Worm (Caenorhabditis elegans): ENCODE measurements around the gene R08D7.7.

Gene R08D7.7

ce11 chrIII:9023601-9024000 lies 33.7 kb downstream of the R08D7.7 start:
- TF ChIP-seq sma-3 (GFP tag; optimal IDR thresholded peaks at IDR 0.05) = no peak
- TF ChIP-seq nhr-25 (tag; optimal IDR thresholded peaks at IDR 0.05) = no peak
- no peak for TF ChIP-seq R02D3.7 (tag; optimal IDR thresholded peaks at IDR 0.05)
- no peak for TF ChIP-seq nhr-21 (tag; optimal IDR thresholded peaks at IDR 0.05)
- TF ChIP-seq ZK546.5 (tag; optimal IDR thresholded peaks at IDR 0.05) = no peak
- TF ChIP-seq nhr-237 (tag; optimal IDR thresholded peaks at IDR 0.05) = no peak
- no peak for TF ChIP-seq unc-55 (GFP tag; optimal IDR thresholded peaks at IDR 0.05)
- TF ChIP-seq ama-1 (optimal IDR thresholded peaks at IDR 0.05) = no peak
- no peak for TF ChIP-seq mbf-1 (tag; optimal IDR thresholded peaks at IDR 0.05)
- TF ChIP-seq F13H6.1 (tag; optimal IDR thresholded peaks at IDR 0.05) = no peak

ce11 chrIII:9026951-9027350 lies 37.1 kb downstream of the R08D7.7 start, which contains the start of gene F59B2.13:
TSS of gene F59B2.13 (minus strand) at chrIII:9027051.
- TF ChIP-seq sma-9 (GFP tag; optimal IDR thresholded peaks at IDR 0.05) (no peak), sma-9 (tag; optimal IDR thresholded peaks at IDR 0.05) (no peak), ceh-16 (tag; optimal IDR thresholded peaks at IDR 0.05) (no peak)

DNA sequence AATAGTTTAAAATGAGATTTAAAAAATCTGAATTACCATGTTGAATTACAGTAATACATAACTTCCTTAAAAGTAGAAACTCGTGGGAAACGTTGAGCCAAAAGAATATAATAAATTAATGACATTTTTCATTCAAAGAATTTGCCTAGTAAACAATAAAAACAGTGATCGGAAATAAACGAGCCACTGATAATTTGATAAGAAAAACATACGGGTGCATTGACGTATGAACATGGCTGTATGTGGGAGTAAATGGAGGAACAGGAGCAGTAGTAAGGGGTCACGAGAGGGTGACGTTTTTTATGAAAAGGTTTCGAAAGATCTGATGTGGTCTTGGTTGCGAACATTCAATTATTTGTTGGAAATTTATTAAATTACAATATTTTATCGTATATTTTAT lies 41.0 kb downstream of the R08D7.7 start:
- TF ChIP-seq snpc-4 (tag; optimal IDR thresholded peaks at IDR 0.05) = no peak
- no peak for TF ChIP-seq crh-2 (tag; optimal IDR thresholded peaks at IDR 0.05)
- no peak for TF ChIP-seq Y55F3AM.14 (GFP tag; optimal IDR thresholded peaks at IDR 0.05)
- TF ChIP-seq aly-2 (tag; optimal IDR thresholded peaks at IDR 0.05) = no peak
- TF ChIP-seq nhr-129 (tag; optimal IDR thresholded peaks at IDR 0.05) = no peak
- no peak for TF ChIP-seq nhr-6 (tag; optimal IDR thresholded peaks at IDR 0.05)
- no peak for TF ChIP-seq F13H6.1 (tag; optimal IDR thresholded peaks at IDR 0.05)
- TF ChIP-seq lsy-2 (tag; optimal IDR thresholded peaks at IDR 0.05) = peak in 1 of 2 experiments; percentile 4
- TF ChIP-seq fos-1 (tag; optimal IDR thresholded peaks at IDR 0.05) = peak; percentile 45
- TF ChIP-seq ztf-11 (tag; optimal IDR thresholded peaks at IDR 0.05) = no peak
- no peak for TF ChIP-seq ztf-4 (tag; optimal IDR thresholded peaks at IDR 0.05)
- no peak for TF ChIP-seq nhr-21 (tag; optimal IDR thresholded peaks at IDR 0.05)

DNA sequence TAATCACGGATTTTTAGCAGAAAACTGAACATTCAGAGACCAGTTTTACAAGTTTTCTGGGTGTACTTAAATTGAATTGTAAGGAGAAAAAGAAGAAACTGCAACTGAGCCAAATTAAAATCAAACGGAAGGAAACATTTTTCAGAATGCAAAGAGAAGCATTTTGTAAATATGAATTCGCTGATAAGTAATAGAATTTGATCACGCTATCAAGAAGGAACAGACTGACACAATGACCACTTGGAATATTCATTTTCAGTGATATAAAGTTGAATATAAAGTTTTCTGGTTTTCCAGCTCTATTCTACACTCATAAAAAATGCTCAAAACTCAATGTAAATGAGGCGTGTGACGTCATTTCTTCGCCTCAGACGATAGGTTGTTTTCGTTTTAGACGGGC lies 44.3 kb downstream of the R08D7.7 start:
- TF ChIP-seq F13H6.1 (tag; optimal IDR thresholded peaks at IDR 0.05) = no peak
- no peak for TF ChIP-seq ztf-1 (GFP tag; conservative IDR thresholded peaks at IDR 0.05)
- no peak for TF ChIP-seq lin-13 (GFP tag; optimal IDR thresholded peaks at IDR 0.05)
- peak; percentile 48 for TF ChIP-seq fos-1 (tag; optimal IDR thresholded peaks at IDR 0.05)
- no peak for TF ChIP-seq skn-1 (tag; optimal IDR thresholded peaks at IDR 0.05)

DNA sequence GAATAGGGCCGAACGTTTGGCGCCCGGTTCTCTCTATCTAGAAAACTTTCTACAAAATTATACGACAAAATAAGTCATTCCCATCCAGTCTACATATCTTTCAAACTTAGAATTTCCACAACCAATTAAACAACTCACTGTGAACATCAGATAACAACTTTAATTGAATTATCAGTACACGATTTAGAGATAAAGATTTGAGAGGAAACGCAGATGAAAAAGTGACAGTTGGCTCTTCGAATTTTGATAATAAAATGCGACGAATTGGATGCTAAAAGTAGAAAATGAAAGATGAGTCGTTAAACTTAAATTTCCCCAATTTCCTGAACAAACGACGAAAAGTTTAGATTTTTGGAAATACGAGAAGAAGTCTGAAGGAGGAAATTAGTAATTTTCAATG lies 45.2 kb downstream of the R08D7.7 start:
- TF ChIP-seq nhr-237 (tag; optimal IDR thresholded peaks at IDR 0.05) = no peak
- TF ChIP-seq ztf-11 (tag; optimal IDR thresholded peaks at IDR 0.05) = no peak
- no peak for TF ChIP-seq zag-1 (tag; optimal IDR thresholded peaks at IDR 0.05)
- no peak for TF ChIP-seq peb-1 (tag; optimal IDR thresholded peaks at IDR 0.05)
- TF ChIP-seq elt-1 (tag; optimal IDR thresholded peaks at IDR 0.05) = no peak
- no peak for TF ChIP-seq nhr-77 (tag; optimal IDR thresholded peaks at IDR 0.05)
- peak; percentile 33 for TF ChIP-seq crh-2 (tag; optimal IDR thresholded peaks at IDR 0.05)
- no peak for TF ChIP-seq sem-4 (tag; optimal IDR thresholded peaks at IDR 0.05)
- TF ChIP-seq blmp-1 (tag; optimal IDR thresholded peaks at IDR 0.05; ENCODE audit: insufficient read depth) = no peak
- TF ChIP-seq fos-1 (tag; optimal IDR thresholded peaks at IDR 0.05) = peak; percentile 75
- no peak for TF ChIP-seq nhr-11 (tag; optimal IDR thresholded peaks at IDR 0.05)
- no peak for TF ChIP-seq lin-11 (tag; optimal IDR thresholded peaks at IDR 0.05)
- no peak for TF ChIP-seq nhr-129 (tag; optimal IDR thresholded peaks at IDR 0.05)
- no peak for TF ChIP-seq nhr-21 (tag; optimal IDR thresholded peaks at IDR 0.05)
- no peak for TF ChIP-seq ceh-82 (tag; optimal IDR thresholded peaks at IDR 0.05)

ce11 chrIII:9037658-9038057 lies 47.8 kb downstream of the R08D7.7 start, which contains the start of gene R107.9:
TSS of gene R107.9 (plus strand) at chrIII:9037958.
- no peak for TF ChIP-seq nhr-23 (tag; optimal IDR thresholded peaks at IDR 0.05)
- no peak for TF ChIP-seq nhr-25 (tag; optimal IDR thresholded peaks at IDR 0.05)
- TF ChIP-seq sma-3 (GFP tag; optimal IDR thresholded peaks at IDR 0.05) = no peak
- no peak for TF ChIP-seq nhr-237 (tag; optimal IDR thresholded peaks at IDR 0.05)
- TF ChIP-seq ceh-16 (tag; optimal IDR thresholded peaks at IDR 0.05) = no peak
- TF ChIP-seq nhr-21 (tag; optimal IDR thresholded peaks at IDR 0.05) = no peak
- TF ChIP-seq elt-3 (tag; optimal IDR thresholded peaks at IDR 0.05) = no peak
- no peak for TF ChIP-seq Y55F3AM.14 (GFP tag; optimal IDR thresholded peaks at IDR 0.05)
- no peak for TF ChIP-seq nhr-129 (tag; optimal IDR thresholded peaks at IDR 0.05)
- TF ChIP-seq ama-1 (optimal IDR thresholded peaks at IDR 0.05) = no peak
- no peak for TF ChIP-seq blmp-1 (tag; optimal IDR thresholded peaks at IDR 0.05; ENCODE audit: insufficient read depth)
- no peak for TF ChIP-seq unc-39 (tag; optimal IDR thresholded peaks at IDR 0.05)
- TF ChIP-seq crh-2 (tag; optimal IDR thresholded peaks at IDR 0.05) = no peak

All from whole organism, L2 larva.